Fruit fly (Drosophila melanogaster) S2 (cell line): ENCODE data around the gene CG13315.

Source experiments
- CG8478 ChIP-seq: fragments of >200 bp; optimal IDR thresholded peaks from 2 replicates; lab custom pipeline; 2018
- CTCF ChIP-seq, 2 experiments: fragments of >200 bp; optimal IDR thresholded peaks; 2 replicates each; lab custom pipeline; 2018

DNA sequence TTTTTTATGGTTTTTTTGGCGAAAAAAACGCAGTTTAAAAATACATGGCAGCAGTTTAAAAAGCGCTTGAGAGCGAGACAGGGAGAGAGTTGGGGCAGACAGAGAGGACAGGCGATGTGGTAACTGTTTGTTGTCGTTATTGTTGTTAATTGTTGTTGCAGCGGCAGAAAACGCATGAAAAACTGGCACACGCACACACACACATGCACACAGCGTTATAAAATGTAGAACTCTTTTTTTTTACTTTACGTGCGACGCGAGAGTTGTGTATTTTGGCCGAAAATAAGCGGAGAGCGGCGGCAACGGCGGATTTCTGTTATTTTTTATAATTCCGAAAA lies 28.2 kb downstream of the CG13315 start:
- TF ChIP-seq CTCF (optimal IDR thresholded peaks at IDR 0.05; lab: Kevin White, UChicago): no peak
- TF ChIP-seq CG8478 (lab: Kevin White, UChicago): no peak
